Worm (Caenorhabditis elegans) whole organism, L4 larva: ENCODE results near the gene grd-4.

ENCODE experiments used
- D1046.2 ChIP-seq: fragments of 200-800 bp; sonication (Bioruptor generic); IDR thresholded peaks from 2 replicates; pipeline ENCODE4 v1.3.6; 2022; ENCODE audit warnings: missing genetic modification characterization, missing compliant biosample characterization
- F49E8.2 ChIP-seq: sonication (generic microtip); optimal IDR thresholded peaks from 2 replicates; lab custom pipeline; 2016; ENCODE audit warnings: missing compliant biosample characterization, mild to moderate bottlenecking, missing genetic modification characterization, borderline replicate concordance
- T20F7.1 ChIP-seq: fragments of 200-800 bp; sonication (Bioruptor generic); optimal IDR thresholded peaks from 2 replicates; lab custom pipeline; 2018; ENCODE audit warnings: mild to moderate bottlenecking, missing genetic modification characterization, missing compliant biosample characterization
- T26A8.4 ChIP-seq: fragments of 200-800 bp; sonication (Bioruptor generic); IDR thresholded peaks from 2 replicates; pipeline ENCODE4 v1.3.6; 2022; ENCODE audit warnings: missing genetic modification characterization, missing compliant biosample characterization
- aha-1 ChIP-seq: fragments of 150-350 bp; peaks from one replicate; lab custom pipeline; 2014; ENCODE audit warnings: missing biosample characterization, missing genetic modification characterization
- ama-1 ChIP-seq: fragments of 150-350 bp; optimal IDR thresholded peaks from 2 replicates; lab custom pipeline; 2014; ENCODE audit warnings: inconsistent platforms, mixed read lengths
- ceh-62 ChIP-seq: sonication (generic microtip); optimal IDR thresholded peaks from 2 replicates; lab custom pipeline; 2017; ENCODE audit warnings: missing biosample characterization, missing genetic modification characterization
- daf-16 ChIP-seq, 3 experiments: sonication (generic microtip); optimal IDR thresholded peaks; 2 replicates each; lab custom pipeline; 2016 to 2017; ENCODE audit warnings: missing genetic modification characterization in 3 of 3, missing genetic modification reagents in 3 of 3, mild to moderate bottlenecking in 2 of 3, missing compliant biosample characterization in 2 of 3, missing biosample characterization in 1 of 3, moderate library complexity in 1 of 3
- dmd-6 ChIP-seq: fragments of 200-800 bp; sonication (Bioruptor generic); IDR thresholded peaks from 2 replicates; pipeline ENCODE4 v1.3.6; 2022; ENCODE audit warnings: missing genetic modification reagents, missing genetic modification characterization, missing compliant biosample characterization
- dve-1 ChIP-seq: sonication (generic microtip); optimal IDR thresholded peaks from 2 replicates; lab custom pipeline; 2017; ENCODE audit warnings: antibody characterized with exemption, mild to moderate bottlenecking, missing genetic modification characterization, missing compliant biosample characterization; ENCODE audit not compliant: insufficient read depth
- fkh-10 ChIP-seq: fragments of 150-350 bp; optimal IDR thresholded peaks from 2 replicates; lab custom pipeline; 2014; ENCODE audit warnings: missing biosample characterization, missing genetic modification reagents, missing genetic modification characterization
- hif-1 ChIP-seq, 2 experiments: sonication (generic microtip); optimal IDR thresholded peaks; 2 replicates each; lab custom pipeline; 2016 to 2017; ENCODE audit warnings: missing compliant biosample characterization in 2 of 2, missing genetic modification characterization in 2 of 2, missing genetic modification reagents in 2 of 2, missing genotype in 2 of 2, mild to moderate bottlenecking in 1 of 2
- hlh-11 ChIP-seq: fragments of 200-800 bp; sonication (Bioruptor generic); optimal IDR thresholded peaks from 2 replicates; lab custom pipeline; 2018; ENCODE audit warnings: mild to moderate bottlenecking, missing genetic modification characterization, missing compliant biosample characterization
- hlh-30 ChIP-seq: sonication (generic microtip); optimal IDR thresholded peaks from 2 replicates; lab custom pipeline; 2017; ENCODE audit warnings: antibody characterized with exemption, mild to moderate bottlenecking, missing genetic modification characterization, missing compliant biosample characterization; ENCODE audit not compliant: insufficient read depth
- lin-1 ChIP-seq: fragments of 200-800 bp; sonication (Bioruptor generic); IDR thresholded peaks from 2 replicates; pipeline ENCODE4 v1.3.6; 2022; ENCODE audit warnings: missing genetic modification reagents, missing genetic modification characterization, missing compliant biosample characterization
- lin-15B ChIP-seq: fragments of 150-350 bp; sonication (generic microtip); optimal IDR thresholded peaks from 3 replicates; lab custom pipeline; 2014; ENCODE audit warnings: missing biosample characterization, missing genetic modification characterization
- lin-38 ChIP-seq: fragments of 200-800 bp; sonication (Bioruptor generic); IDR thresholded peaks from 2 replicates; pipeline ENCODE4 v1.3.6; 2022; ENCODE audit warnings: missing genetic modification reagents, missing genetic modification characterization, missing compliant biosample characterization
- lir-3 ChIP-seq: sonication (generic microtip); optimal IDR thresholded peaks from 2 replicates; lab custom pipeline; 2016; ENCODE audit warnings: mild to moderate bottlenecking, missing genetic modification characterization, missing compliant biosample characterization
- lsy-2 ChIP-seq, 2 experiments: fragments of 150-350 bp in 1 of 2; sonication (generic microtip) in 1 of 2; optimal IDR thresholded peaks; 2 replicates each; lab custom pipeline; 2014 to 2017; ENCODE audit warnings: missing biosample characterization in 2 of 2, missing genetic modification characterization in 2 of 2
- madf-9 ChIP-seq: fragments of 200-800 bp; sonication (Bioruptor generic); conservative IDR thresholded peaks from 2 replicates; pipeline ENCODE4 v1.3.6; 2022; ENCODE audit warnings: missing genetic modification reagents, missing genetic modification characterization, missing compliant biosample characterization
- mdt-29 ChIP-seq: fragments of 200-800 bp; sonication (Bioruptor generic); IDR thresholded peaks from 2 replicates; pipeline ENCODE4 v1.3.6; 2022; ENCODE audit warnings: missing genetic modification reagents, missing genetic modification characterization, missing compliant biosample characterization
- mep-1 ChIP-seq: fragments of 150-350 bp; sonication (generic microtip); optimal IDR thresholded peaks from 3 replicates; lab custom pipeline; 2014; ENCODE audit warnings: missing biosample characterization, missing genetic modification characterization
- mes-2 ChIP-seq: sonication (generic microtip); optimal IDR thresholded peaks from 2 replicates; lab custom pipeline; 2016; ENCODE audit warnings: missing genotype, mild to moderate bottlenecking, missing genetic modification characterization, missing compliant biosample characterization; ENCODE audit not compliant: poor library complexity, severe bottlenecking
- nhr-10 ChIP-seq: fragments of 150-350 bp; optimal IDR thresholded peaks from 2 replicates; lab custom pipeline; 2014; ENCODE audit warnings: missing biosample characterization, missing genetic modification characterization
- nhr-102 ChIP-seq: sonication (generic microtip); optimal IDR thresholded peaks from 2 replicates; lab custom pipeline; 2016; ENCODE audit warnings: mild to moderate bottlenecking, missing genetic modification characterization, moderate library complexity, missing compliant biosample characterization
- nhr-11 ChIP-seq: fragments of 150-350 bp; optimal IDR thresholded peaks from 2 replicates; lab custom pipeline; 2014; ENCODE audit warnings: missing biosample characterization, missing genetic modification characterization
- nhr-25 ChIP-seq: sonication (generic microtip); optimal IDR thresholded peaks from 2 replicates; lab custom pipeline; 2017; ENCODE audit warnings: missing genetic modification characterization, mild to moderate bottlenecking, missing compliant biosample characterization, antibody characterized with exemption, moderate library complexity, borderline replicate concordance; ENCODE audit not compliant: insufficient read depth
- nhr-28 ChIP-seq: fragments of 150-350 bp; optimal IDR thresholded peaks from 2 replicates; lab custom pipeline; 2014; ENCODE audit warnings: missing biosample characterization, missing genetic modification characterization
- nhr-41 ChIP-seq: fragments of 200-800 bp; sonication (Bioruptor generic); IDR thresholded peaks from 2 replicates; pipeline ENCODE4 v1.3.6; 2022; ENCODE audit warnings: missing genetic modification reagents, missing genetic modification characterization, missing compliant biosample characterization
- nhr-48 ChIP-seq: sonication (generic microtip); optimal IDR thresholded peaks from 2 replicates; lab custom pipeline; 2016; ENCODE audit warnings: mild to moderate bottlenecking, missing genetic modification characterization, missing compliant biosample characterization
- nhr-6 ChIP-seq: fragments of 150-350 bp; optimal IDR thresholded peaks from 2 replicates; lab custom pipeline; 2014; ENCODE audit warnings: missing biosample characterization, missing genetic modification characterization
- nhr-77 ChIP-seq: fragments of 150-350 bp; optimal IDR thresholded peaks from 2 replicates; lab custom pipeline; 2014; ENCODE audit warnings: missing biosample characterization, missing genetic modification characterization
- pha-4 ChIP-seq, 2 experiments: fragments of 150-350 bp in 1 of 2; fragments of 200-800 bp in 1 of 2; sonication (Bioruptor generic) in 1 of 2; IDR thresholded peaks in 1 of 2; optimal IDR thresholded peaks in 1 of 2; 2 replicates each; pipeline versions ENCODE4 v1.3.6 to Lab custom; 2014 to 2022; ENCODE audit warnings: missing genetic modification characterization in 2 of 2, missing genetic modification reagents in 2 of 2, missing biosample characterization in 1 of 2, missing compliant biosample characterization in 1 of 2
- php-3 ChIP-seq: fragments of 200-800 bp; sonication (Bioruptor generic); IDR thresholded peaks from 2 replicates; pipeline ENCODE4 v1.3.6; 2022; ENCODE audit warnings: missing genetic modification reagents, missing genetic modification characterization, missing compliant biosample characterization
- pqm-1 ChIP-seq: sonication (generic microtip); optimal IDR thresholded peaks from 2 replicates; lab custom pipeline; 2017; ENCODE audit warnings: missing biosample characterization, missing genetic modification characterization
- rbr-2 ChIP-seq: sonication (generic microtip); optimal IDR thresholded peaks from 2 replicates; lab custom pipeline; 2016; ENCODE audit warnings: missing genotype, missing genetic modification characterization, missing compliant biosample characterization
- set-16 ChIP-seq: fragments of 200-800 bp; sonication (Bioruptor generic); IDR thresholded peaks from 2 replicates; pipeline ENCODE4 v1.3.6; 2022; ENCODE audit warnings: missing genetic modification reagents, missing genetic modification characterization, missing compliant biosample characterization
- skn-1 ChIP-seq: fragments of 150-350 bp; optimal IDR thresholded peaks from 2 replicates; lab custom pipeline; 2014; ENCODE audit warnings: missing biosample characterization, missing genetic modification characterization
- tra-1 ChIP-seq: fragments of 200-800 bp; sonication (Bioruptor generic); IDR thresholded peaks from 2 replicates; pipeline ENCODE4 v1.3.6; 2022; ENCODE audit warnings: missing genetic modification reagents, missing genetic modification characterization, missing compliant biosample characterization
- unc-130 ChIP-seq: sonication (generic microtip); optimal IDR thresholded peaks from 2 replicates; lab custom pipeline; 2016; ENCODE audit warnings: missing genetic modification reagents, missing genetic modification characterization, missing compliant biosample characterization
- vab-7 ChIP-seq: fragments of 200-800 bp; sonication (Bioruptor generic); IDR thresholded peaks from 2 replicates; pipeline ENCODE4 v1.3.6; 2022; ENCODE audit warnings: missing genetic modification reagents, missing genetic modification characterization, missing compliant biosample characterization
- ztf-7 ChIP-seq: fragments of 150-350 bp; optimal IDR thresholded peaks from 2 replicates; lab custom pipeline; 2014; ENCODE audit warnings: missing biosample characterization, missing genetic modification characterization

grd-4 gene

ce11 chrX:8473468-8473867 is 27.6 kb upstream of the grd-4 start:
- peak; percentile 79 for TF ChIP-seq mep-1 (tag; lab: Kevin White, UChicago)
- peak; percentile 85 for TF ChIP-seq nhr-102 (tag; lab: Kevin White, UChicago)
- no peak for TF ChIP-seq ceh-62 (tag; lab: Kevin White, UChicago)
- no peak for TF ChIP-seq fkh-10 (GFP tag; lab: Kevin White, UChicago)
- TF ChIP-seq set-16 (GFP tag; lab: Robert Waterston, UW) = no peak
- TF ChIP-seq dve-1 = peak; percentile 97
- no peak for TF ChIP-seq vab-7 (GFP tag; lab: Robert Waterston, UW)
- no peak for TF ChIP-seq F49E8.2
- TF ChIP-seq pha-4 (GFP tag; IDR thresholded peaks at IDR 0.05; lab: Robert Waterston, UW) = peak; percentile 55
- TF ChIP-seq pha-4 (tag; optimal IDR thresholded peaks at IDR 0.05; lab: Kevin White, UChicago) = no peak
- TF ChIP-seq T20F7.1 (GFP tag; lab: Kevin White, UChicago) = peak; percentile 60
- peak; percentile 67 for TF ChIP-seq nhr-6 (tag; lab: Kevin White, UChicago)
- peak in 1 of 2 experiments; percentile 45 for TF ChIP-seq lsy-2 (tag; optimal IDR thresholded peaks at IDR 0.05; lab: Kevin White, UChicago)
- peak; percentile 47; the same call in 1 of the 2 replicates for TF ChIP-seq nhr-41 (GFP tag; lab: Robert Waterston, UW)
- peak; percentile 89 for TF ChIP-seq hlh-11
- no peak for TF ChIP-seq nhr-25 (tag; lab: Kevin White, UChicago)
- no peak for TF ChIP-seq rbr-2 (tag; lab: Kevin White, UChicago)
- TF ChIP-seq php-3 = peak; percentile 89
- TF ChIP-seq aha-1 (tag; lab: Kevin White, UChicago) = peak; percentile 90
- TF ChIP-seq lin-1 (GFP tag; lab: Robert Waterston, UW) = peak; percentile 79; the same call in 1 of the 2 replicates
- TF ChIP-seq nhr-28 (tag; lab: Kevin White, UChicago) = peak; percentile 87
- TF ChIP-seq mes-2 (tag; lab: Kevin White, UChicago) = peak; percentile 7
- TF ChIP-seq mdt-29 (GFP tag; lab: Robert Waterston, UW) = 0 out of 2 replicates have a peak, but pooled peaks have one; percentile 38
- no peak for TF ChIP-seq T26A8.4 (GFP tag; lab: Robert Waterston, UW)
- no peak for TF ChIP-seq ama-1 (lab: Kevin White, UChicago)
- TF ChIP-seq hlh-30 (tag; lab: Kevin White, UChicago) = peak; percentile 61
- TF ChIP-seq lin-15B (tag; lab: Kevin White, UChicago) = no peak
- no peak for TF ChIP-seq unc-130 (GFP tag; lab: Kevin White, UChicago)
- TF ChIP-seq D1046.2 = no peak
- TF ChIP-seq daf-16 (GFP tag; optimal IDR thresholded peaks at IDR 0.05; lab: Kevin White, UChicago) = peak in 1 of 2 experiments; percentile 19
- TF ChIP-seq daf-16 (tag; optimal IDR thresholded peaks at IDR 0.05; lab: Kevin White, UChicago) = peak; percentile 96
- peak; percentile 67; the same call in 1 of the 2 replicates for TF ChIP-seq tra-1 (GFP tag; lab: Robert Waterston, UW)
- no peak for TF ChIP-seq skn-1 (tag; lab: Kevin White, UChicago)
- peak in 1 of 2 experiments; percentile 79 for TF ChIP-seq hif-1 (tag; optimal IDR thresholded peaks at IDR 0.05; lab: Kevin White, UChicago)
- peak; percentile 94 for TF ChIP-seq nhr-77 (tag; lab: Kevin White, UChicago)
- TF ChIP-seq nhr-11 (tag; lab: Kevin White, UChicago) = no peak
- TF ChIP-seq lir-3 = no peak
- peak; percentile 76 for TF ChIP-seq ztf-7 (tag; lab: Kevin White, UChicago)
- TF ChIP-seq lin-38 (GFP tag; lab: Robert Waterston, UW) = no peak
- TF ChIP-seq dmd-6 (GFP tag; lab: Robert Waterston, UW) = peak; percentile 97
- TF ChIP-seq nhr-10 (tag; lab: Kevin White, UChicago) = peak; percentile 63
- peak; percentile 98 for TF ChIP-seq pqm-1 (tag; lab: Kevin White, UChicago)
- peak; percentile 83 for TF ChIP-seq nhr-48 (tag; lab: Kevin White, UChicago)
- TF ChIP-seq madf-9 (GFP tag; lab: Robert Waterston, UW) = no peak
